Worm (Caenorhabditis elegans) whole organism, midembryonic: Measurements from ENCODE around the gene srxa-12.

ENCODE experiments used
- T22C8.4 ChIP-seq: fragments of 200-800 bp; sonication (Bioruptor generic); IDR thresholded peaks from 2 replicates; pipeline ENCODE4 v1.3.6; 2022; ENCODE audit warnings: missing genetic modification characterization, missing compliant biosample characterization
- cog-1 ChIP-seq: sonication (generic microtip); optimal IDR thresholded peaks from 2 replicates; lab custom pipeline; 2016; ENCODE audit warnings: missing genetic modification characterization, missing compliant biosample characterization
- flt-1 ChIP-seq: fragments of 200-800 bp; sonication (Bioruptor generic); IDR thresholded peaks from 2 replicates; pipeline ENCODE4 v1.3.6; 2022; ENCODE audit warnings: missing genetic modification characterization, missing compliant biosample characterization
- klf-2 ChIP-seq: fragments of 200-800 bp; sonication (Bioruptor generic); conservative IDR thresholded peaks from 2 replicates; pipeline ENCODE4 v1.3.6; 2022; ENCODE audit warnings: missing genetic modification reagents, missing genetic modification characterization, missing compliant biosample characterization
- med-1 ChIP-seq: sonication (generic microtip); optimal IDR thresholded peaks from 2 replicates; lab custom pipeline; 2017; ENCODE audit warnings: missing genetic modification characterization, mild to moderate bottlenecking, missing compliant biosample characterization, antibody characterized with exemption, missing genetic modification reagents; ENCODE audit not compliant: insufficient read depth
- ref-1 ChIP-seq: fragments of 200-800 bp; sonication (Bioruptor generic); conservative IDR thresholded peaks from 2 replicates; pipeline ENCODE4 v1.3.6; 2022; ENCODE audit warnings: missing genetic modification reagents, missing genetic modification characterization, missing compliant biosample characterization
- tab-1 ChIP-seq: fragments of 200-800 bp; sonication (Bioruptor generic); IDR thresholded peaks from 2 replicates; pipeline ENCODE4 v1.3.6; 2022; ENCODE audit warnings: missing genetic modification characterization, missing compliant biosample characterization
- ztf-23 ChIP-seq: fragments of 200-800 bp; sonication (Bioruptor generic); IDR thresholded peaks from 2 replicates; pipeline ENCODE4 v1.3.6; 2022; ENCODE audit warnings: missing genetic modification reagents, missing genetic modification characterization, missing compliant biosample characterization
- ztf-29 ChIP-seq: fragments of 200-800 bp; sonication (Bioruptor generic); IDR thresholded peaks from 2 replicates; pipeline ENCODE4 v1.3.6; 2022; ENCODE audit warnings: missing genetic modification reagents, missing genetic modification characterization, missing compliant biosample characterization

ce11 chrV:13936052-13936451 lies 9.6 kb downstream of the srxa-12 start:
- TF ChIP-seq flt-1 (no peak), ztf-23 (GFP tag; lab: Robert Waterston, UW) (no peak), ref-1 (no peak), tab-1 (GFP tag; lab: Robert Waterston, UW) (no peak), T22C8.4 (GFP tag; lab: Robert Waterston, UW) (no peak), med-1 (GFP tag; lab: Kevin White, UChicago) (no peak), cog-1 (tag; lab: Kevin White, UChicago) (no peak), ztf-29 (no peak), klf-2 (GFP tag; lab: Robert Waterston, UW) (no peak)
